Worm (Caenorhabditis elegans) whole organism, L2 larva: ENCODE measurements around the gene F29G6.1.

Source experiments
- C34F6.9 ChIP-seq: fragments of 150-350 bp; optimal IDR thresholded peaks from 2 replicates; lab custom pipeline; 2014; ENCODE audit warnings: missing biosample characterization, missing genetic modification characterization
- F13H6.1 ChIP-seq: sonication (generic microtip); optimal IDR thresholded peaks from 2 replicates; lab custom pipeline; 2016; ENCODE audit warnings: missing genetic modification characterization, missing compliant biosample characterization
- R02D3.7 ChIP-seq: fragments of 150-350 bp; optimal IDR thresholded peaks from 2 replicates; lab custom pipeline; 2014; ENCODE audit warnings: missing biosample characterization, missing genetic modification characterization
- Y55F3AM.14 ChIP-seq: fragments of 200-800 bp; sonication (Bioruptor generic); optimal IDR thresholded peaks from 2 replicates; lab custom pipeline; 2018; ENCODE audit warnings: mild to moderate bottlenecking, missing genetic modification characterization, missing compliant biosample characterization
- ZK546.5 ChIP-seq: sonication (generic microtip); optimal IDR thresholded peaks from 2 replicates; lab custom pipeline; 2017; ENCODE audit warnings: missing biosample characterization, missing genetic modification characterization
- alr-1 ChIP-seq: fragments of 150-350 bp; optimal IDR thresholded peaks from 2 replicates; lab custom pipeline; 2014; ENCODE audit warnings: missing biosample characterization, missing genetic modification characterization
- aly-2 ChIP-seq: fragments of 150-350 bp; optimal IDR thresholded peaks from 2 replicates; lab custom pipeline; 2014; ENCODE audit warnings: missing biosample characterization, missing genetic modification characterization
- ama-1 ChIP-seq: fragments of 150-350 bp; optimal IDR thresholded peaks from 2 replicates; lab custom pipeline; 2018; ENCODE audit warnings: inconsistent platforms
- blmp-1 ChIP-seq: sonication (generic microtip); optimal IDR thresholded peaks from 2 replicates; lab custom pipeline; 2017; ENCODE audit warnings: missing genetic modification characterization, mild to moderate bottlenecking, missing compliant biosample characterization, antibody characterized with exemption, moderate library complexity; ENCODE audit not compliant: insufficient read depth
- ceh-16 ChIP-seq: fragments of 150-350 bp; optimal IDR thresholded peaks from 2 replicates; lab custom pipeline; 2014; ENCODE audit warnings: missing biosample characterization, missing genetic modification characterization
- ceh-82 ChIP-seq: fragments of 150-350 bp; optimal IDR thresholded peaks from 2 replicates; lab custom pipeline; 2014; ENCODE audit warnings: missing biosample characterization, missing genetic modification characterization
- crh-2 ChIP-seq: sonication (generic microtip); optimal IDR thresholded peaks from 2 replicates; lab custom pipeline; 2017; ENCODE audit warnings: missing biosample characterization, missing genetic modification characterization
- dmd-4 ChIP-seq: sonication (generic microtip); optimal IDR thresholded peaks from 2 replicates; lab custom pipeline; 2017; ENCODE audit warnings: missing biosample characterization, missing genetic modification characterization
- egl-27 ChIP-seq: sonication (generic microtip); optimal IDR thresholded peaks from 3 replicates; lab custom pipeline; 2017; ENCODE audit warnings: missing biosample characterization, missing genetic modification reagents, missing genetic modification characterization
- elt-1 ChIP-seq: fragments of 150-350 bp; optimal IDR thresholded peaks from 2 replicates; lab custom pipeline; 2014; ENCODE audit warnings: missing biosample characterization, missing genetic modification characterization
- elt-3 ChIP-seq: sonication (generic microtip); optimal IDR thresholded peaks from 2 replicates; lab custom pipeline; 2017; ENCODE audit warnings: missing biosample characterization, missing genetic modification characterization
- fos-1 ChIP-seq: fragments of 150-350 bp; optimal IDR thresholded peaks from 2 replicates; lab custom pipeline; 2014; ENCODE audit warnings: missing biosample characterization, missing genetic modification characterization
- gmeb-1 ChIP-seq: fragments of 150-350 bp; optimal IDR thresholded peaks from 2 replicates; lab custom pipeline; 2014; ENCODE audit warnings: missing biosample characterization, missing genetic modification characterization
- lin-11 ChIP-seq: fragments of 150-350 bp; sonication (generic microtip); optimal IDR thresholded peaks from 2 replicates; lab custom pipeline; 2014; ENCODE audit warnings: missing biosample characterization, missing genetic modification characterization, inconsistent platforms, mixed read lengths
- lin-13 ChIP-seq: fragments of 150-350 bp; optimal IDR thresholded peaks from 2 replicates; lab custom pipeline; 2014; ENCODE audit warnings: missing biosample characterization, missing genetic modification reagents, missing genetic modification characterization
- lin-39 ChIP-seq: fragments of 150-350 bp; optimal IDR thresholded peaks from 2 replicates; lab custom pipeline; 2014; ENCODE audit warnings: missing biosample characterization, missing genetic modification reagents, missing genetic modification characterization
- lsy-2 ChIP-seq, 2 experiments: fragments of 150-350 bp in 1 of 2; sonication (generic microtip) in 1 of 2; optimal IDR thresholded peaks; 2 replicates each; lab custom pipeline; 2014 to 2017; ENCODE audit warnings: missing biosample characterization in 2 of 2, missing genetic modification characterization in 2 of 2
- mab-5 ChIP-seq: fragments of 150-350 bp; optimal IDR thresholded peaks from 2 replicates; lab custom pipeline; 2014; ENCODE audit warnings: missing biosample characterization, missing genetic modification characterization
- mbf-1 ChIP-seq: sonication (generic microtip); optimal IDR thresholded peaks from 2 replicates; lab custom pipeline; 2017; ENCODE audit warnings: missing biosample characterization, missing genetic modification characterization
- mdl-1 ChIP-seq, 2 experiments: fragments of 150-350 bp in 1 of 2; sonication (generic microtip) in 1 of 2; optimal IDR thresholded peaks; 2 replicates each; lab custom pipeline; 2017; ENCODE audit warnings: missing biosample characterization in 2 of 2, missing genetic modification characterization in 2 of 2
- nhr-10 ChIP-seq: sonication (generic microtip); optimal IDR thresholded peaks from 2 replicates; lab custom pipeline; 2017; ENCODE audit warnings: missing biosample characterization, missing genetic modification characterization
- nhr-11 ChIP-seq: fragments of 150-350 bp; optimal IDR thresholded peaks from 2 replicates; lab custom pipeline; 2014; ENCODE audit warnings: missing biosample characterization, missing genetic modification characterization
- nhr-12 ChIP-seq: fragments of 150-350 bp; optimal IDR thresholded peaks from 2 replicates; lab custom pipeline; 2014; ENCODE audit warnings: missing biosample characterization, missing genetic modification characterization
- nhr-129 ChIP-seq: fragments of 150-350 bp; optimal IDR thresholded peaks from 2 replicates; lab custom pipeline; 2014; ENCODE audit warnings: missing biosample characterization, missing genetic modification characterization
- nhr-21 ChIP-seq: fragments of 150-350 bp; optimal IDR thresholded peaks from 2 replicates; lab custom pipeline; 2014; ENCODE audit warnings: missing biosample characterization, missing genetic modification characterization
- nhr-23 ChIP-seq: fragments of 150-350 bp; optimal IDR thresholded peaks from 2 replicates; lab custom pipeline; 2014; ENCODE audit warnings: missing biosample characterization, missing genetic modification reagents, missing genetic modification characterization
- nhr-237 ChIP-seq: fragments of 150-350 bp; optimal IDR thresholded peaks from 2 replicates; lab custom pipeline; 2014; ENCODE audit warnings: missing biosample characterization, missing genetic modification characterization
- nhr-25 ChIP-seq: fragments of 150-350 bp; sonication (generic microtip); optimal IDR thresholded peaks from 3 replicates; lab custom pipeline; 2014; ENCODE audit warnings: missing biosample characterization, missing genetic modification characterization
- nhr-6 ChIP-seq: fragments of 150-350 bp; optimal IDR thresholded peaks from 2 replicates; lab custom pipeline; 2014; ENCODE audit warnings: missing biosample characterization, missing genetic modification characterization
- nhr-77 ChIP-seq: fragments of 150-350 bp; optimal IDR thresholded peaks from 2 replicates; lab custom pipeline; 2014; ENCODE audit warnings: missing biosample characterization, missing genetic modification characterization
- peb-1 ChIP-seq: fragments of 150-350 bp; optimal IDR thresholded peaks from 2 replicates; lab custom pipeline; 2014; ENCODE audit warnings: missing biosample characterization, missing genetic modification characterization
- sem-4 ChIP-seq: fragments of 150-350 bp; optimal IDR thresholded peaks from 2 replicates; lab custom pipeline; 2014; ENCODE audit warnings: missing biosample characterization, missing genetic modification reagents, missing genetic modification characterization
- skn-1 ChIP-seq: sonication (generic microtip); optimal IDR thresholded peaks from 2 replicates; lab custom pipeline; 2017; ENCODE audit warnings: missing biosample characterization, missing genetic modification characterization
- sma-3 ChIP-seq: sonication (generic microtip); optimal IDR thresholded peaks from 2 replicates; lab custom pipeline; 2016; ENCODE audit warnings: missing genetic modification reagents, missing genetic modification characterization, missing compliant biosample characterization
- sma-9 ChIP-seq, 2 experiments: fragments of 150-350 bp in 1 of 2; sonication (generic microtip) in 1 of 2; optimal IDR thresholded peaks; 2 replicates each; lab custom pipeline; 2014 to 2016; ENCODE audit warnings: missing genetic modification characterization in 2 of 2, mild to moderate bottlenecking in 1 of 2, missing biosample characterization in 1 of 2, missing compliant biosample characterization in 1 of 2, missing genetic modification reagents in 1 of 2, moderate library complexity in 1 of 2
- snpc-4 ChIP-seq: fragments of 150-350 bp; optimal IDR thresholded peaks from 2 replicates; lab custom pipeline; 2014; ENCODE audit warnings: missing biosample characterization, missing genetic modification characterization
- unc-39 ChIP-seq: fragments of 150-350 bp; optimal IDR thresholded peaks from 2 replicates; lab custom pipeline; 2014; ENCODE audit warnings: missing biosample characterization, missing genetic modification characterization
- unc-55 ChIP-seq: fragments of 150-350 bp; sonication (generic microtip); optimal IDR thresholded peaks from 3 replicates; lab custom pipeline; 2014; ENCODE audit warnings: missing biosample characterization, missing genetic modification reagents, missing genetic modification characterization
- unc-62 ChIP-seq: fragments of 150-350 bp; optimal IDR thresholded peaks from 2 replicates; lab custom pipeline; 2014; ENCODE audit warnings: missing biosample characterization, missing genetic modification reagents, missing genetic modification characterization
- zag-1 ChIP-seq: fragments of 150-350 bp; optimal IDR thresholded peaks from 2 replicates; lab custom pipeline; 2014; ENCODE audit warnings: missing biosample characterization, missing genetic modification characterization
- ztf-1 ChIP-seq: fragments of 200-800 bp; sonication (Bioruptor generic); conservative IDR thresholded peaks from 2 replicates; pipeline ENCODE4 v1.3.6; 2022; ENCODE audit warnings: missing genetic modification characterization, missing compliant biosample characterization
- ztf-11 ChIP-seq: sonication (generic microtip); optimal IDR thresholded peaks from 2 replicates; lab custom pipeline; 2017; ENCODE audit warnings: missing biosample characterization, missing genetic modification characterization
- ztf-4 ChIP-seq: fragments of 150-350 bp; optimal IDR thresholded peaks from 2 replicates; lab custom pipeline; 2014; ENCODE audit warnings: missing biosample characterization, missing genetic modification characterization

The F29G6.1 gene

ce11 chrX:11471409-11471808, 30.7 kb upstream of the F29G6.1 start:
- TF ChIP-seq sma-9 (GFP tag; optimal IDR thresholded peaks at IDR 0.05; lab: Kevin White, UChicago) (peak; percentile 35), sma-9 (tag; optimal IDR thresholded peaks at IDR 0.05; lab: Kevin White, UChicago) (no peak), sma-3 (GFP tag; lab: Kevin White, UChicago) (peak; percentile 63), lin-13 (no peak)

ce11 chrX:11471893-11472292, 30.2 kb upstream of the F29G6.1 start:
- TF ChIP-seq nhr-237 (no peak), mbf-1 (tag; lab: Kevin White, UChicago) (no peak), lin-39 (no peak), nhr-11 (no peak), ztf-11 (tag; lab: Kevin White, UChicago) (no peak), R02D3.7 (tag; lab: Kevin White, UChicago) (no peak), sem-4 (peak; percentile 72), ztf-1 (GFP tag; lab: Robert Waterston, UW) (no peak), mab-5 (no peak), lin-11 (tag; lab: Kevin White, UChicago) (peak; percentile 73), crh-2 (peak; percentile 77), nhr-6 (tag; lab: Kevin White, UChicago) (peak; percentile 79), gmeb-1 (tag; lab: Kevin White, UChicago) (no peak), lin-13 (peak; percentile 31), ceh-16 (tag; lab: Kevin White, UChicago) (no peak), sma-9 (GFP tag; optimal IDR thresholded peaks at IDR 0.05; lab: Kevin White, UChicago) (peak; percentile 85), sma-9 (tag; optimal IDR thresholded peaks at IDR 0.05; lab: Kevin White, UChicago) (no peak), fos-1 (tag; lab: Kevin White, UChicago) (peak; percentile 62), blmp-1 (tag; lab: Kevin White, UChicago) (peak; percentile 49), peb-1 (tag; lab: Kevin White, UChicago) (no peak), skn-1 (tag; lab: Kevin White, UChicago) (no peak), nhr-21 (tag; lab: Kevin White, UChicago) (peak; percentile 34), C34F6.9 (tag; lab: Kevin White, UChicago) (peak; percentile 82), nhr-77 (tag; lab: Kevin White, UChicago) (no peak), ama-1 (lab: Kevin White, UChicago) (peak; percentile 56), aly-2 (tag; lab: Kevin White, UChicago) (no peak), unc-62 (GFP tag; lab: Kevin White, UChicago) (no peak), nhr-23 (tag; lab: Kevin White, UChicago) (no peak), zag-1 (peak; percentile 33), ceh-82 (tag; lab: Kevin White, UChicago) (no peak), nhr-12 (tag; lab: Kevin White, UChicago) (no peak), unc-39 (tag; lab: Kevin White, UChicago) (no peak), sma-3 (GFP tag; lab: Kevin White, UChicago) (peak; percentile 13), mdl-1 (tag; optimal IDR thresholded peaks at IDR 0.05; lab: Kevin White, UChicago) (peak; percentile 72 to 82), alr-1 (tag; lab: Kevin White, UChicago) (no peak), elt-3 (tag; lab: Kevin White, UChicago) (no peak), ZK546.5 (tag; lab: Kevin White, UChicago) (no peak), egl-27 (peak; percentile 19), nhr-25 (tag; lab: Kevin White, UChicago) (peak; percentile 63), snpc-4 (tag; lab: Kevin White, UChicago) (peak; percentile 17), lsy-2 (tag; optimal IDR thresholded peaks at IDR 0.05; lab: Kevin White, UChicago) (peak in 1 of 2 experiments; percentile 77), elt-1 (tag; lab: Kevin White, UChicago) (no peak), nhr-10 (tag; lab: Kevin White, UChicago) (no peak), nhr-129 (tag; lab: Kevin White, UChicago) (peak; percentile 84), unc-55 (GFP tag; lab: Kevin White, UChicago) (peak; percentile 9), dmd-4 (tag; lab: Kevin White, UChicago) (no peak), ztf-4 (tag; lab: Kevin White, UChicago) (peak; percentile 86), F13H6.1 (tag; lab: Kevin White, UChicago) (peak; percentile 87), Y55F3AM.14 (GFP tag; lab: Kevin White, UChicago) (peak; percentile 80)
- TF ChIP-seq, all 48 proteins: peak for 23
